Fruit fly (Drosophila melanogaster) whole organism, embryonic: ENCODE results near the gene Rnp4F.

ENCODE experiments used
- ATbp ChIP-seq: fragments of 200-800 bp; sonication (Bioruptor generic); optimal IDR thresholded peaks from 2 replicates; lab custom pipeline; 2017; ENCODE audit warnings: missing biosample characterization, mild to moderate bottlenecking, missing genetic modification characterization, missing genetic modification reagents
- Asciz ChIP-seq: fragments of 200-800 bp; sonication (Bioruptor generic); optimal IDR thresholded peaks from 2 replicates; lab custom pipeline; 2017; ENCODE audit warnings: missing biosample characterization, mild to moderate bottlenecking, missing genetic modification characterization, missing genetic modification reagents
- B-H1 ChIP-seq: fragments of 200-800 bp; sonication (Bioruptor generic); IDR thresholded peaks from 3 replicates; pipeline ENCODE4 v1.3.6; 2022; ENCODE audit warnings: missing biosample characterization, missing genetic modification characterization
- CG10267 ChIP-seq: fragments of 200-800 bp; sonication (Bioruptor generic); optimal IDR thresholded peaks from 2 replicates; lab custom pipeline; 2018; ENCODE audit warnings: missing biosample characterization, mild to moderate bottlenecking, missing genetic modification characterization, moderate library complexity
- CG10366 ChIP-seq: fragments of 200-800 bp; sonication (Bioruptor generic); IDR thresholded peaks from 2 replicates; pipeline ENCODE4 v1.3.6; 2022; ENCODE audit warnings: missing biosample characterization, missing genetic modification characterization
- CG11560 ChIP-seq: fragments of 200-800 bp; sonication (Bioruptor generic); IDR thresholded peaks from 3 replicates; pipeline ENCODE4 v1.3.6; 2022; ENCODE audit warnings: missing biosample characterization, missing genetic modification characterization
- CG12942 ChIP-seq: fragments of 200-800 bp; sonication (Bioruptor generic); optimal IDR thresholded peaks from 3 replicates; lab custom pipeline; 2016; ENCODE audit warnings: missing biosample characterization, missing genetic modification characterization
- CG14014 ChIP-seq: fragments of 200-800 bp; sonication (Bioruptor generic); IDR thresholded peaks from 2 replicates; pipeline ENCODE4 v1.3.6; 2022; ENCODE audit warnings: missing biosample characterization, missing genetic modification characterization
- CG15011 ChIP-seq: fragments of 200-800 bp; sonication (Bioruptor generic); optimal IDR thresholded peaks from 3 replicates; lab custom pipeline; 2018; ENCODE audit warnings: missing biosample characterization, mild to moderate bottlenecking, missing genetic modification characterization
- CG2129 ChIP-seq: fragments of 200-800 bp; sonication (Bioruptor generic); IDR thresholded peaks from 2 replicates; pipeline ENCODE4 v1.3.6; 2022; ENCODE audit warnings: missing biosample characterization, missing genetic modification characterization; ENCODE audit not compliant: partially characterized antibody
- CG2199 ChIP-seq: fragments of 200-800 bp; sonication (Bioruptor generic); IDR thresholded peaks from 3 replicates; pipeline ENCODE4 v1.3.6; 2022; ENCODE audit warnings: missing biosample characterization, missing genetic modification characterization
- CG31365 ChIP-seq: fragments of 200-800 bp; sonication (Bioruptor generic); optimal IDR thresholded peaks from 2 replicates; lab custom pipeline; 2018; ENCODE audit warnings: missing biosample characterization, mild to moderate bottlenecking, missing genetic modification characterization
- CG3281 ChIP-seq: fragments of 200-800 bp; sonication (Bioruptor generic); optimal IDR thresholded peaks from 3 replicates; lab custom pipeline; 2017; ENCODE audit warnings: missing biosample characterization, mild to moderate bottlenecking, missing genetic modification characterization
- CG3847 ChIP-seq: fragments of 200-800 bp; sonication (Bioruptor generic); IDR thresholded peaks from 2 replicates; pipeline ENCODE4 v1.3.6; 2022; ENCODE audit warnings: missing biosample characterization, missing genetic modification characterization
- CG4360 ChIP-seq: fragments of 200-800 bp; sonication (Bioruptor generic); IDR thresholded peaks from 2 replicates; pipeline ENCODE4 v1.3.6; 2022; ENCODE audit warnings: missing biosample characterization, missing genetic modification characterization
- CG43689 ChIP-seq: fragments of 200-800 bp; sonication (Bioruptor generic); IDR thresholded peaks from 2 replicates; pipeline ENCODE4 v1.3.6; 2022; ENCODE audit warnings: missing biosample characterization, missing genetic modification characterization
- CG4424 ChIP-seq: fragments of 200-800 bp; sonication (Bioruptor generic); optimal IDR thresholded peaks from 3 replicates; lab custom pipeline; 2016; ENCODE audit warnings: missing biosample characterization, missing genetic modification characterization
- CG4617 ChIP-seq: fragments of 200-800 bp; sonication (Bioruptor generic); optimal IDR thresholded peaks from 3 replicates; lab custom pipeline; 2016; ENCODE audit warnings: missing biosample characterization, missing genetic modification characterization, borderline replicate concordance
- CG4854 ChIP-seq: fragments of 200-800 bp; sonication (Bioruptor generic); optimal IDR thresholded peaks from 2 replicates; lab custom pipeline; 2016; ENCODE audit warnings: missing biosample characterization, missing genetic modification characterization, inconsistent platforms
- CG5245 ChIP-seq: fragments of 200-800 bp; sonication (Bioruptor generic); optimal IDR thresholded peaks from 3 replicates; lab custom pipeline; 2016; ENCODE audit warnings: missing biosample characterization, missing genetic modification characterization
- CG6254 ChIP-seq: fragments of 200-800 bp; sonication (Bioruptor generic); optimal IDR thresholded peaks from 3 replicates; lab custom pipeline; 2017; ENCODE audit warnings: mild to moderate bottlenecking, missing biosample characterization, missing genetic modification reagents, missing genetic modification characterization
- CG6689 ChIP-seq: fragments of 200-800 bp; sonication (Bioruptor generic); IDR thresholded peaks from 2 replicates; pipeline ENCODE4 v1.3.6; 2022; ENCODE audit warnings: missing biosample characterization, missing genetic modification characterization
- CG8924 ChIP-seq: fragments of 200-800 bp; optimal IDR thresholded peaks from 3 replicates; lab custom pipeline; 2019; ENCODE audit warnings: missing biosample characterization, mild to moderate bottlenecking, missing genetic modification characterization, moderate library complexity
- CrebB ChIP-seq: fragments of 200-800 bp; sonication (Bioruptor generic); optimal IDR thresholded peaks from 3 replicates; lab custom pipeline; 2018; ENCODE audit warnings: missing biosample characterization, mild to moderate bottlenecking, missing genetic modification characterization
- D19A ChIP-seq: fragments of 200-800 bp; optimal IDR thresholded peaks from 3 replicates; lab custom pipeline; 2019; ENCODE audit warnings: missing biosample characterization, mild to moderate bottlenecking, missing genetic modification characterization, moderate library complexity
- Deaf1 ChIP-seq: fragments of 200-800 bp; optimal IDR thresholded peaks from 3 replicates; lab custom pipeline; 2019; ENCODE audit warnings: missing biosample characterization, mild to moderate bottlenecking, missing genetic modification characterization, moderate library complexity
- Doc2 ChIP-seq: fragments of 200-800 bp; sonication (Bioruptor generic); IDR thresholded peaks from 2 replicates; pipeline ENCODE4 v1.3.6; 2022; ENCODE audit warnings: missing biosample characterization, missing genetic modification characterization
- Elba2 ChIP-seq: fragments of 200-800 bp; sonication (Bioruptor generic); optimal IDR thresholded peaks from 3 replicates; lab custom pipeline; 2016; ENCODE audit warnings: missing biosample characterization, missing genetic modification characterization
- MBD-R2 ChIP-seq: fragments of 200-800 bp; sonication (Bioruptor generic); IDR thresholded peaks from 2 replicates; pipeline ENCODE4 v1.3.6; 2022; ENCODE audit warnings: missing biosample characterization, missing genetic modification characterization
- MESR4 ChIP-seq: fragments of 200-800 bp; sonication (Bioruptor generic); optimal IDR thresholded peaks from 2 replicates; lab custom pipeline; 2018; ENCODE audit warnings: missing biosample characterization, mild to moderate bottlenecking, missing genetic modification characterization, moderate library complexity
- PHDP ChIP-seq: fragments of 200-800 bp; sonication (Bioruptor generic); optimal IDR thresholded peaks from 3 replicates; lab custom pipeline; 2018; ENCODE audit warnings: missing biosample characterization, mild to moderate bottlenecking, missing genetic modification characterization, moderate library complexity
- Stat92E ChIP-seq, 3 experiments: fragments of >200 bp in 2 of 3; fragments of 200-800 bp in 1 of 3; sonication (Bioruptor generic) in 1 of 3; optimal IDR thresholded peaks; 2 replicates each; lab custom pipeline; 2017 to 2019; ENCODE audit warnings: missing biosample characterization in 3 of 3, missing genetic modification characterization in 3 of 3, mild to moderate bottlenecking in 1 of 3, moderate library complexity in 1 of 3
- Tbp ChIP-seq: fragments of >200 bp; optimal IDR thresholded peaks from 2 replicates; lab custom pipeline; 2018; ENCODE audit warnings: missing biosample characterization, missing genetic modification characterization
- az2 ChIP-seq: fragments of 200-800 bp; sonication (Bioruptor generic); optimal IDR thresholded peaks from 3 replicates; lab custom pipeline; 2016; ENCODE audit warnings: missing biosample characterization, missing genetic modification characterization
- bowl ChIP-seq: fragments of 200-800 bp; sonication (Bioruptor generic); IDR thresholded peaks from 2 replicates; pipeline ENCODE4 v1.3.6; 2022; ENCODE audit warnings: missing biosample characterization, missing genetic modification characterization
- dysf ChIP-seq: fragments of 200-800 bp; sonication (Bioruptor generic); IDR thresholded peaks from 3 replicates; pipeline ENCODE4 v1.3.6; 2022; ENCODE audit warnings: missing biosample characterization, missing genetic modification characterization
- eve ChIP-seq, 2 experiments: fragments of >200 bp; optimal IDR thresholded peaks; 2 replicates each; lab custom pipeline; 2017; ENCODE audit warnings: missing biosample characterization in 2 of 2, missing genetic modification characterization in 2 of 2
- fd64A ChIP-seq: fragments of 200-800 bp; sonication (Bioruptor generic); optimal IDR thresholded peaks from 3 replicates; lab custom pipeline; 2018; ENCODE audit warnings: missing biosample characterization, mild to moderate bottlenecking, missing genetic modification characterization
- ftz-f1 ChIP-seq: fragments of 200-800 bp; sonication (Bioruptor generic); optimal IDR thresholded peaks from 2 replicates; lab custom pipeline; 2016; ENCODE audit warnings: missing biosample characterization, missing genetic modification characterization
- hb ChIP-seq: fragments of 200-800 bp; sonication (Bioruptor generic); IDR thresholded peaks from 3 replicates; pipeline ENCODE4 v1.3.6; 2022; ENCODE audit warnings: missing biosample characterization, missing genetic modification characterization; ENCODE audit not compliant: partially characterized antibody
- ken ChIP-seq: fragments of 200-800 bp; sonication (Bioruptor generic); IDR thresholded peaks from 3 replicates; pipeline ENCODE4 v1.3.6; 2022; ENCODE audit warnings: missing biosample characterization, missing genetic modification characterization
- luna ChIP-seq: fragments of 200-800 bp; sonication (Bioruptor generic); optimal IDR thresholded peaks from 2 replicates; lab custom pipeline; 2016; ENCODE audit warnings: missing biosample characterization, missing genetic modification characterization
- nerfin-2 ChIP-seq: fragments of 200-800 bp; sonication (Bioruptor generic); IDR thresholded peaks from 2 replicates; pipeline ENCODE4 v1.3.6; 2022; ENCODE audit warnings: missing biosample characterization, missing genetic modification characterization; ENCODE audit not compliant: partially characterized antibody
- ranshi ChIP-seq: fragments of 200-800 bp; sonication (Bioruptor generic); IDR thresholded peaks from 2 replicates; pipeline ENCODE4 v1.3.6; 2022; ENCODE audit warnings: missing biosample characterization, missing genetic modification characterization
- repo ChIP-seq: fragments of 200-800 bp; sonication (Bioruptor generic); optimal IDR thresholded peaks from 2 replicates; lab custom pipeline; 2016; ENCODE audit warnings: missing biosample characterization, missing genetic modification characterization
- sens-2 ChIP-seq: fragments of 200-800 bp; sonication (Bioruptor generic); IDR thresholded peaks from 2 replicates; pipeline ENCODE4 v1.3.6; 2022; ENCODE audit warnings: missing biosample characterization, missing genetic modification characterization
- slou ChIP-seq: fragments of 200-800 bp; sonication (Bioruptor generic); optimal IDR thresholded peaks from 3 replicates; lab custom pipeline; 2016; ENCODE audit warnings: missing biosample characterization, missing genetic modification characterization
- sob ChIP-seq: fragments of 200-800 bp; sonication (Bioruptor generic); IDR thresholded peaks from 2 replicates; pipeline ENCODE4 v1.3.6; 2022; ENCODE audit warnings: missing biosample characterization, missing genetic modification characterization
- sr ChIP-seq: fragments of 200-800 bp; sonication (Bioruptor generic); IDR thresholded peaks from 3 replicates; pipeline ENCODE4 v1.3.6; 2022; ENCODE audit warnings: missing biosample characterization, missing genetic modification characterization
- tna ChIP-seq: fragments of 200-800 bp; sonication (Bioruptor generic); IDR thresholded peaks from 2 replicates; pipeline ENCODE4 v1.3.6; 2022; ENCODE audit warnings: missing biosample characterization, missing genetic modification characterization; ENCODE audit not compliant: partially characterized antibody

Gene Rnp4F

dm6 chrX:5329266-5329898 is 6.9 kb upstream of the Rnp4F start, which contains the start of the genes CG3309 and XRCC1 (continued):
- TF ChIP-seq Deaf1: peak; percentile 5
- peak; percentile 39 for TF ChIP-seq PHDP (tag; lab: Kevin White, UChicago)
- TF ChIP-seq CrebB (tag; lab: Kevin White, UChicago): no peak
- TF ChIP-seq luna (GFP tag; lab: Kevin White, UChicago): no peak
- no peak for TF ChIP-seq CG2199
- no peak for TF ChIP-seq fd64A
- TF ChIP-seq CG6254 (GFP tag; lab: Kevin White, UChicago): peak; percentile 46
- TF ChIP-seq Asciz (GFP tag; lab: Kevin White, UChicago): no peak
- TF ChIP-seq hb (GFP tag; lab: Robert Waterston, UW): peak; percentile 81
- TF ChIP-seq CG4617 (GFP tag; lab: Kevin White, UChicago): peak; percentile 38
- peak; percentile 78 for TF ChIP-seq CG2129 (GFP tag; lab: Robert Waterston, UW)
- no peak for TF ChIP-seq sr (GFP tag; lab: Robert Waterston, UW)
- TF ChIP-seq Tbp: no peak
- peak; percentile 33; the same call in 1 of the 2 replicates for TF ChIP-seq ranshi (GFP tag; lab: Robert Waterston, UW)
- TF ChIP-seq CG14014 (GFP tag; lab: Robert Waterston, UW): peak; percentile 55; the same call in 1 of the 2 replicates
- peak; percentile 68 for TF ChIP-seq CG6689 (GFP tag; lab: Robert Waterston, UW)
- TF ChIP-seq Stat92E (GFP tag; optimal IDR thresholded peaks at IDR 0.05; lab: Kevin White, UChicago): no peak
- TF ChIP-seq Elba2 (GFP tag; lab: Kevin White, UChicago): peak; percentile 20
- TF ChIP-seq ftz-f1 (GFP tag; lab: Kevin White, UChicago): no peak
- peak; percentile 54 for TF ChIP-seq CG3847 (GFP tag; lab: Robert Waterston, UW)
- TF ChIP-seq CG5245 (GFP tag; lab: Kevin White, UChicago): no peak
- peak; percentile 66 for TF ChIP-seq MBD-R2
- peak; percentile 28 for TF ChIP-seq CG4424 (GFP tag; lab: Kevin White, UChicago)
- no peak for TF ChIP-seq CG4360 (GFP tag; lab: Robert Waterston, UW)
- peak; percentile 69 for TF ChIP-seq CG8924 (tag; lab: Kevin White, UChicago)
- peak; percentile 50; the same call in 1 of the 2 replicates for TF ChIP-seq sob
- no peak for TF ChIP-seq sens-2 (GFP tag; lab: Robert Waterston, UW)
- peak; percentile 76 for TF ChIP-seq tna
- TF ChIP-seq eve (GFP tag; optimal IDR thresholded peaks at IDR 0.05; lab: Kevin White, UChicago): no peak
- TF ChIP-seq CG31365 (tag; lab: Kevin White, UChicago): no peak
- peak; percentile 64; the same call in 2 of the 3 replicates for TF ChIP-seq dysf
- no peak; the same call in 2 of the 3 replicates for TF ChIP-seq B-H1 (GFP tag; lab: Robert Waterston, UW)
- no peak for TF ChIP-seq CG43689
- peak; percentile 71 for TF ChIP-seq nerfin-2 (GFP tag; lab: Robert Waterston, UW)
- no peak for TF ChIP-seq bowl (GFP tag; lab: Robert Waterston, UW)
- TF ChIP-seq MESR4 (GFP tag; lab: Kevin White, UChicago): no peak
- TF ChIP-seq CG11560: no peak
- no peak for TF ChIP-seq CG3281
- TF ChIP-seq ATbp (GFP tag; lab: Kevin White, UChicago): no peak
- peak; percentile 89 for TF ChIP-seq CG10267 (tag; lab: Kevin White, UChicago)
- peak; percentile 57 for TF ChIP-seq CG10366 (GFP tag; lab: Robert Waterston, UW)
- no peak for TF ChIP-seq repo (GFP tag; lab: Kevin White, UChicago)
- no peak for TF ChIP-seq Doc2 (GFP tag; lab: Robert Waterston, UW)
- no peak for TF ChIP-seq CG15011 (GFP tag; lab: Kevin White, UChicago)
- TF ChIP-seq CG12942: peak; percentile 31
- peak; percentile 61; the same call in 2 of the 3 replicates for TF ChIP-seq ken (GFP tag; lab: Robert Waterston, UW)
- TF ChIP-seq az2 (GFP tag; lab: Kevin White, UChicago): peak; percentile 31
- TF ChIP-seq CG4854 (GFP tag; lab: Kevin White, UChicago): no peak
- TF ChIP-seq slou: no peak
- no peak for TF ChIP-seq D19A (tag; lab: Kevin White, UChicago)
